Worm (Caenorhabditis elegans): ENCODE measurements around the gene mrpl-37.

DNA sequence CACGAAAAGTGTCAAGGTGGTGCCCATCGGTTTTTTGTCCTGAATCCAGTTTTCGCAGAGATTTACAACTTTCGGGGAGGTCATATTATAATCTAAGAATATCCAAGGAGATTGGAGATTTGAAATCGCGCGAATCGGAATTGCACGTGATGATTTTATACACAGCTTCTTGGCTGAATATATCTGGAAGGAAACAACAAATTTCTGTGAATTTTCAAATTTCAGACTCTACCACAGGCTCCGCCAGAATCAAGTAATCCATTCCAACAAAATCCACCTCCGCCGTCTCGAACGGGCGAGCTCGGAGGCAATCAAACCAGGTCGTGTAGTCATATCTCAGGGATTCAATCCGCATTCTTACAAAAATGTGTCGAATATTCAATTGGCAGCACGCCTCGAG, 20.4 kb upstream of the mrpl-37 start:
- TF ChIP-seq nhr-77 (tag; optimal IDR thresholded peaks at IDR 0.05) (no peak), elt-2 (tag; optimal IDR thresholded peaks at IDR 0.05) (no peak), jun-1 (tag; optimal IDR thresholded peaks at IDR 0.05) (no peak), egl-27 (tag; optimal IDR thresholded peaks at IDR 0.05) (no peak), ztf-4 (tag; optimal IDR thresholded peaks at IDR 0.05) (no peak), snpc-4 (tag; optimal IDR thresholded peaks at IDR 0.05) (no peak), nhr-12 (tag; optimal IDR thresholded peaks at IDR 0.05) (no peak), unc-39 (tag; optimal IDR thresholded peaks at IDR 0.05) (no peak), elt-1 (tag; optimal IDR thresholded peaks at IDR 0.05) (no peak), fkh-10 (GFP tag; optimal IDR thresholded peaks at IDR 0.05) (no peak), pha-4 (tag; optimal IDR thresholded peaks at IDR 0.05) (no peak)

All from whole organism, L3 larva.